In the genomic region with DNA sequence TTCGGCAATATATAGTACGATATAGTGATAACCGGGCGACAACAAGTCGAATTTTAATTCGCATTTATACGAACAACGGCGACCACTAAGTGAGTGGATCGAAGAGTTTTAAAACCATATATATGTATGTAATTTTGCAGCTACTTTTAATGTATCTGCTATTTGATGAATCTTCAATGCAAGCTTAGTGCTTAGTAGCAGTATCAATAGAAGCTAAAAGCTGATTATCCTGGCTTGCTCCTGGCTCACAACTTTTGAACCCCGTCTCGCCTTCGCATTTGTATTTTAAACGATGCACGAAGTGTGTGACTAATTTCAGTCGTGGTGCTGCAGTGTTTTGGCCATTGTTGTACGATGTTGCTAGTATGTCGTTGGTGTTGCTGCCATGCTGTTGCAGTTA, we compare ENCODE assay signal across 3 fruit fly cellular contexts.
A peak's percentile ranks its signal among the peaks of the same experiment; 100 is the strongest.
TF ChIP-seq lines count a peak whose summit lies in the region.

No protein-coding gene starts in this region.

- no peak for TF ChIP-seq CTCF in whole organism, embryonic (GFP tag; optimal IDR thresholded peaks at IDR 0.05; lab: Kevin White, UChicago)

TF ChIP-seq in whole organism, embryonic, 481 proteins besides CTCF, POLR2A, EP300 and RAD21:
- TF ChIP-seq CG4730 (GFP tag; IDR thresholded peaks at IDR 0.05; lab: Robert Waterston, UW) (0 out of 2 replicates have a peak, but pooled peaks have one; percentile 4), phol (tag; optimal IDR thresholded peaks at IDR 0.05; lab: Kevin White, UChicago) (no peak), Drgx (GFP tag; IDR thresholded peaks at IDR 0.05; lab: Robert Waterston, UW) (peak; percentile 63), CG13424 (tag; optimal IDR thresholded peaks at IDR 0.05; lab: Kevin White, UChicago) (no peak), CG8765 (GFP tag; IDR thresholded peaks at IDR 0.05; lab: Robert Waterston, UW) (no peak), sima (GFP tag; optimal IDR thresholded peaks at IDR 0.05; lab: Kevin White, UChicago) (no peak), Dp (GFP tag; optimal IDR thresholded peaks at IDR 0.05; lab: Kevin White, UChicago) (no peak), fd64A (GFP tag; optimal IDR thresholded peaks at IDR 0.05; lab: Kevin White, UChicago) (no peak), CG6654 (GFP tag; optimal IDR thresholded peaks at IDR 0.05; lab: Kevin White, UChicago) (no peak), gce (GFP tag; IDR thresholded peaks at IDR 0.05; lab: Robert Waterston, UW) (no peak), CG11696 (GFP tag; IDR thresholded peaks at IDR 0.05; lab: Robert Waterston, UW) (no peak)

TF ChIP-seq in whole organism, prepupa, 60 proteins besides CTCF, POLR2A, EP300 and RAD21 (continues in another document):
- peak; percentile 59 for TF ChIP-seq Gug (GFP tag; IDR thresholded peaks at IDR 0.05; lab: Robert Waterston, UW)
- no peak for TF ChIP-seq Hr38 (GFP tag; optimal IDR thresholded peaks at IDR 0.05; lab: Kevin White, UChicago)
- TF ChIP-seq CG7368 (GFP tag; optimal IDR thresholded peaks at IDR 0.05; lab: Kevin White, UChicago) = no peak
- TF ChIP-seq lz (GFP tag; optimal IDR thresholded peaks at IDR 0.05; lab: Kevin White, UChicago) = no peak
- TF ChIP-seq CG11902 (GFP tag; optimal IDR thresholded peaks at IDR 0.05; lab: Kevin White, UChicago) = no peak
- no peak for TF ChIP-seq CG6808 (GFP tag; optimal IDR thresholded peaks at IDR 0.05; lab: Kevin White, UChicago)
- peak; percentile 15 for TF ChIP-seq pdm3 (GFP tag; optimal IDR thresholded peaks at IDR 0.05; lab: Kevin White, UChicago)
- TF ChIP-seq CG6792 (GFP tag; optimal IDR thresholded peaks at IDR 0.05; lab: Kevin White, UChicago) = no peak
- no peak for TF ChIP-seq dac (GFP tag; optimal IDR thresholded peaks at IDR 0.05; lab: Kevin White, UChicago)
- no peak for TF ChIP-seq topi (GFP tag; optimal IDR thresholded peaks at IDR 0.05; lab: Kevin White, UChicago)
- TF ChIP-seq CG1621 (tag; optimal IDR thresholded peaks at IDR 0.05; lab: Kevin White, UChicago) = no peak
- no peak for TF ChIP-seq Sox102F (GFP tag; optimal IDR thresholded peaks at IDR 0.05; lab: Kevin White, UChicago)
- no peak for TF ChIP-seq vri (GFP tag; optimal IDR thresholded peaks at IDR 0.05; lab: Kevin White, UChicago)
- no peak for TF ChIP-seq CG16779 (tag; optimal IDR thresholded peaks at IDR 0.05; lab: Kevin White, UChicago)
- 0 out of 3 replicates have a peak, but pooled peaks have one; percentile 53 for TF ChIP-seq CG8119 (GFP tag; IDR thresholded peaks at IDR 0.05; lab: Robert Waterston, UW)
- TF ChIP-seq Sox14 (GFP tag; optimal IDR thresholded peaks at IDR 0.05; lab: Kevin White, UChicago) = no peak
- TF ChIP-seq dsx (GFP tag; optimal IDR thresholded peaks at IDR 0.05; lab: Kevin White, UChicago; ENCODE audit: poor library complexity, severe bottlenecking) = no peak
- TF ChIP-seq Blimp-1 (GFP tag; optimal IDR thresholded peaks at IDR 0.05; lab: Kevin White, UChicago) = no peak
- peak; percentile 66 for TF ChIP-seq CG15336 (GFP tag; IDR thresholded peaks at IDR 0.05; lab: Robert Waterston, UW)
- TF ChIP-seq Met (GFP tag; optimal IDR thresholded peaks at IDR 0.05; lab: Kevin White, UChicago) = no peak
- no peak for TF ChIP-seq Sox15 (GFP tag; optimal IDR thresholded peaks at IDR 0.05; lab: Kevin White, UChicago)
- TF ChIP-seq Eip93F (GFP tag; optimal IDR thresholded peaks at IDR 0.05; lab: Kevin White, UChicago) = no peak
- TF ChIP-seq Ets96B (tag; optimal IDR thresholded peaks at IDR 0.05; lab: Kevin White, UChicago) = no peak
- TF ChIP-seq Ets21C (GFP tag; optimal IDR thresholded peaks at IDR 0.05; lab: Kevin White, UChicago) = no peak
- TF ChIP-seq CG3919 (GFP tag; optimal IDR thresholded peaks at IDR 0.05; lab: Kevin White, UChicago) = no peak
- TF ChIP-seq cyc (GFP tag; optimal IDR thresholded peaks at IDR 0.05; lab: Kevin White, UChicago) = no peak
- TF ChIP-seq achi (GFP tag; optimal IDR thresholded peaks at IDR 0.05; lab: Kevin White, UChicago) = no peak
- TF ChIP-seq CG11294 (GFP tag; IDR thresholded peaks at IDR 0.05; lab: Robert Waterston, UW) = peak; percentile 58
- no peak for TF ChIP-seq salr (GFP tag; optimal IDR thresholded peaks at IDR 0.05; lab: Kevin White, UChicago)
- no peak for TF ChIP-seq CG6854 (GFP tag; optimal IDR thresholded peaks at IDR 0.05; lab: Kevin White, UChicago)
- no peak for TF ChIP-seq ss (GFP tag; optimal IDR thresholded peaks at IDR 0.05; lab: Kevin White, UChicago)
- no peak for TF ChIP-seq net (GFP tag; optimal IDR thresholded peaks at IDR 0.05; lab: Kevin White, UChicago)
- no peak for TF ChIP-seq fd85E (GFP tag; optimal IDR thresholded peaks at IDR 0.05; lab: Kevin White, UChicago)
- TF ChIP-seq CG34406 (GFP tag; optimal IDR thresholded peaks at IDR 0.05; lab: Kevin White, UChicago) = no peak
- no peak for TF ChIP-seq CG9139 (GFP tag; optimal IDR thresholded peaks at IDR 0.05; lab: Kevin White, UChicago)
- TF ChIP-seq Eip75B (GFP tag; optimal IDR thresholded peaks at IDR 0.05; lab: Kevin White, UChicago) = no peak
- no peak for TF ChIP-seq CG10669 (GFP tag; optimal IDR thresholded peaks at IDR 0.05; lab: Kevin White, UChicago)
- TF ChIP-seq CG31627 (GFP tag; optimal IDR thresholded peaks at IDR 0.05; lab: Kevin White, UChicago) = no peak
- TF ChIP-seq CG3032 (tag; optimal IDR thresholded peaks at IDR 0.05; lab: Kevin White, UChicago) = no peak
- TF ChIP-seq Hr4 (GFP tag; optimal IDR thresholded peaks at IDR 0.05; lab: Kevin White, UChicago) = peak; percentile 73

TF ChIP-seq in whole organism, pupa, 21 proteins besides CTCF, POLR2A, EP300 and RAD21:
- TF ChIP-seq fd96Ca (GFP tag; IDR thresholded peaks at IDR 0.05; lab: Robert Waterston, UW) (peak; percentile 62; the same call in 2 of the 3 replicates), CG13204 (GFP tag; optimal IDR thresholded peaks at IDR 0.05; lab: Kevin White, UChicago) (no peak), CG32121 (GFP tag; IDR thresholded peaks at IDR 0.05; lab: Robert Waterston, UW) (peak; percentile 76), gl (tag; optimal IDR thresholded peaks at IDR 0.05; lab: Kevin White, UChicago) (no peak), CG8159 (tag; optimal IDR thresholded peaks at IDR 0.05; lab: Kevin White, UChicago) (no peak), CG4496 (GFP tag; IDR thresholded peaks at IDR 0.05; lab: Robert Waterston, UW) (peak; percentile 60; the same call in 1 of the 3 replicates), Ets98B (GFP tag; IDR thresholded peaks at IDR 0.05; lab: Robert Waterston, UW) (peak; percentile 74), rn (GFP tag; IDR thresholded peaks at IDR 0.05; lab: Robert Waterston, UW) (no peak), CG10348 (GFP tag; IDR thresholded peaks at IDR 0.05; lab: Robert Waterston, UW) (peak; percentile 35; the same call in 1 of the 2 replicates), CG14655 (GFP tag; optimal IDR thresholded peaks at IDR 0.05; lab: Kevin White, UChicago) (peak; percentile 14), CG12605 (GFP tag; IDR thresholded peaks at IDR 0.05; lab: Robert Waterston, UW) (no peak), EcR (GFP tag; optimal IDR thresholded peaks at IDR 0.05; lab: Kevin White, UChicago) (no peak), CG17806 (tag; optimal IDR thresholded peaks at IDR 0.05; lab: Kevin White, UChicago) (no peak), CG34367 (tag; optimal IDR thresholded peaks at IDR 0.05; lab: Kevin White, UChicago) (no peak), CG15710 (tag; optimal IDR thresholded peaks at IDR 0.05; lab: Kevin White, UChicago) (no peak), CG9948 (tag; optimal IDR thresholded peaks at IDR 0.05; lab: Kevin White, UChicago) (no peak), Pif1A (GFP tag; optimal IDR thresholded peaks at IDR 0.05; lab: Kevin White, UChicago) (no peak), Pif1B (GFP tag; optimal IDR thresholded peaks at IDR 0.05; lab: Kevin White, UChicago) (no peak), Snoo (tag; optimal IDR thresholded peaks at IDR 0.05; lab: Kevin White, UChicago) (no peak), CG8301 (tag; optimal IDR thresholded peaks at IDR 0.05; lab: Kevin White, UChicago) (no peak), D1 (tag; optimal IDR thresholded peaks at IDR 0.05; lab: Kevin White, UChicago) (no peak)
TF ChIP-seq in whole organism, pupa: peak in this region for 6.
